Worm (Caenorhabditis elegans) whole organism, late embryonic: ENCODE measurements around the gene paa-1.

ENCODE experiments used
- C08G9.2 ChIP-seq: sonication (generic microtip); optimal IDR thresholded peaks from 2 replicates; lab custom pipeline; 2016; ENCODE audit warnings: mild to moderate bottlenecking, missing genetic modification characterization, moderate library complexity, missing compliant biosample characterization
- ama-1 ChIP-seq: fragments of 150-350 bp; optimal IDR thresholded peaks from 2 replicates; lab custom pipeline; 2014
- che-1 ChIP-seq: sonication (generic microtip); optimal IDR thresholded peaks from 2 replicates; lab custom pipeline; 2016; ENCODE audit warnings: mild to moderate bottlenecking, missing genetic modification characterization, missing compliant biosample characterization
- elt-2 ChIP-seq: sonication (generic microtip); optimal IDR thresholded peaks from 2 replicates; lab custom pipeline; 2016; ENCODE audit warnings: missing genetic modification reagents, missing genetic modification characterization, missing compliant biosample characterization
- elt-4 ChIP-seq: sonication (generic microtip); optimal IDR thresholded peaks from 2 replicates; lab custom pipeline; 2016; ENCODE audit warnings: missing genetic modification characterization, missing compliant biosample characterization
- fkh-10 ChIP-seq: fragments of 150-350 bp; optimal IDR thresholded peaks from 2 replicates; lab custom pipeline; 2014; ENCODE audit warnings: missing biosample characterization, missing genetic modification reagents, missing genetic modification characterization
- lin-11 ChIP-seq: fragments of 200-800 bp; sonication (Bioruptor generic); optimal IDR thresholded peaks from 2 replicates; lab custom pipeline; 2018; ENCODE audit warnings: mild to moderate bottlenecking, missing genetic modification characterization, missing compliant biosample characterization
- mec-3 ChIP-seq: sonication (generic microtip); optimal IDR thresholded peaks from 2 replicates; lab custom pipeline; 2016; ENCODE audit warnings: borderline replicate concordance, missing genetic modification characterization, missing compliant biosample characterization
- nhr-11 ChIP-seq: fragments of 150-350 bp; optimal IDR thresholded peaks from 2 replicates; lab custom pipeline; 2014; ENCODE audit warnings: missing biosample characterization, missing genetic modification characterization
- pha-4 ChIP-seq: fragments of 150-350 bp; optimal IDR thresholded peaks from 2 replicates; lab custom pipeline; 2018; ENCODE audit warnings: missing biosample characterization, missing genetic modification reagents, missing genetic modification characterization
- pqm-1 ChIP-seq: sonication (generic microtip); optimal IDR thresholded peaks from 2 replicates; lab custom pipeline; 2016; ENCODE audit warnings: missing genetic modification characterization, missing compliant biosample characterization
- tbx-2 ChIP-seq: sonication (generic microtip); optimal IDR thresholded peaks from 2 replicates; lab custom pipeline; 2016; ENCODE audit warnings: missing genetic modification characterization, missing compliant biosample characterization
- unc-55 ChIP-seq: sonication (generic microtip); optimal IDR thresholded peaks from 2 replicates; lab custom pipeline; 2017; ENCODE audit warnings: missing biosample characterization, missing genetic modification reagents, missing genetic modification characterization
- unc-86 ChIP-seq: sonication (generic microtip); optimal IDR thresholded peaks from 2 replicates; lab custom pipeline; 2016; ENCODE audit warnings: missing genetic modification characterization, missing compliant biosample characterization

- TF ChIP-seq mec-3 (tag; lab: Kevin White, UChicago) (no peak), pha-4 (tag; lab: Kevin White, UChicago) (no peak), pqm-1 (tag; lab: Kevin White, UChicago) (no peak), elt-4 (tag; lab: Kevin White, UChicago) (no peak), ama-1 (lab: Kevin White, UChicago) (no peak), unc-86 (no peak), tbx-2 (tag; lab: Kevin White, UChicago) (no peak), elt-2 (tag; lab: Kevin White, UChicago) (no peak), fkh-10 (no peak), C08G9.2 (no peak), unc-55 (GFP tag; lab: Kevin White, UChicago) (no peak), nhr-11 (tag; lab: Kevin White, UChicago) (no peak), lin-11 (tag; lab: Kevin White, UChicago) (no peak), che-1 (no peak)
These were observed 44.6 kb downstream of the paa-1 start, which contains the start of gene R02F2.8 for ce11 chrIII:5495168-5495567.
